Fruit fly (Drosophila melanogaster) whole organism, prepupa: ENCODE results near the gene CG43675.

ENCODE experiments used
- CG6808 ChIP-seq: fragments of 200-800 bp; sonication (Bioruptor generic); optimal IDR thresholded peaks from 3 replicates; lab custom pipeline; 2017; ENCODE audit warnings: missing biosample characterization, missing genetic modification characterization, mild to moderate bottlenecking, moderate library complexity, missing genetic modification reagents
- Eip93F ChIP-seq: fragments of 200-800 bp; sonication (Bioruptor generic); optimal IDR thresholded peaks from 2 replicates; lab custom pipeline; 2016; ENCODE audit warnings: missing biosample characterization, mild to moderate bottlenecking, missing genetic modification characterization
- Sox102F ChIP-seq: fragments of 200-800 bp; sonication (Bioruptor generic); optimal IDR thresholded peaks from 2 replicates; lab custom pipeline; 2016; ENCODE audit warnings: missing biosample characterization, mild to moderate bottlenecking, missing genetic modification characterization
- fd59A ChIP-seq: fragments of 200-800 bp; sonication (Bioruptor generic); optimal IDR thresholded peaks from 2 replicates; lab custom pipeline; 2017; ENCODE audit warnings: missing biosample characterization, mild to moderate bottlenecking, missing genetic modification characterization, missing genetic modification reagents
- net ChIP-seq: fragments of 200-800 bp; sonication (Bioruptor generic); optimal IDR thresholded peaks from 3 replicates; lab custom pipeline; 2016; ENCODE audit warnings: missing biosample characterization, missing genetic modification characterization

DNA sequence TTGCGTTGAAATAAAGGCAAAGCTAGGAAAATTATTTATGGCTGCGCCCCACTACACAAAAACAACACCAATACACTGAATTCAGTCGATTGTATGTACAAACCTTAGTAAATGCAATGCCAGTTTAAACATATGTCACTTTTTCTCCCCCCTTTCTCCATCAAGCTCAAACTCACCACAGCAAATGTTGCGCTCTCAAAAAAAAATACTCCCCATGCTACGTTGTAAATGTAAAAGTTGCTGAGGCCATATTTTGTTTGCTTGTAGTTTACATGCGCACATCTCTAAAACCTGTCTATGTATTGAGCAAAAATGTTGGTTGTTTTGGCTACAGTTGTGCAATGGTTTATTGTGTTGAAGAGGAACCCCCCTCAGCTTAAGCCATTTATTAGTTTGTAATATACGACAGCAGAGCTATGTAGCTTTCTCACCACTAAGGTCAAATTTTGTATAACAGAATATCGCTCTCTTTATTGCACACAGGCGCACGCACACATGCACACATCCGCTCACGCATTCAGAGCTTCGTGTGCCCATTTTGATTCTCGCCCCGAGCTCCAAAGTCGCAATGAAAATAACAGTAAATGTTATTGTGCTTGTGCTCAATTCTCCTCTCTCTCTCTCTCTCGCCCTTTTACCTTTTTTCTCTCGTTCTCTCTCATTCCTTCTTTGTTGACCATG, 2.6 kb upstream of the CG43675 start:
- no peak for TF ChIP-seq Eip93F
- no peak for TF ChIP-seq Sox102F (GFP tag; lab: Kevin White, UChicago)
- TF ChIP-seq fd59A (GFP tag; lab: Kevin White, UChicago) = no peak
- TF ChIP-seq CG6808 (GFP tag; lab: Kevin White, UChicago) = no peak
- no peak for TF ChIP-seq net (GFP tag; lab: Kevin White, UChicago)
